Worm (Caenorhabditis elegans) whole organism, mixed stage, embryonic: Measurements from ENCODE around the gene lsy-2.
A peak's percentile ranks its signal among the peaks of the same experiment; 100 is the strongest.

Experiments used
- bed-3 ChIP-seq: fragments of 200-800 bp; sonication (Bioruptor generic); optimal IDR thresholded peaks from 3 replicates; lab custom pipeline; 2018; ENCODE audit warnings: mild to moderate bottlenecking, missing genetic modification characterization, moderate library complexity, missing compliant biosample characterization
- blmp-1 ChIP-seq: fragments of 150-350 bp; optimal IDR thresholded peaks from 2 replicates; lab custom pipeline; 2014; ENCODE audit warnings: missing biosample characterization, missing genetic modification characterization
- ceh-43 ChIP-seq: fragments of 200-800 bp; sonication (Bioruptor generic); optimal IDR thresholded peaks from 2 replicates; lab custom pipeline; 2018; ENCODE audit warnings: mild to moderate bottlenecking, missing genetic modification characterization, moderate library complexity, missing compliant biosample characterization
- ceh-83 ChIP-seq: fragments of 200-800 bp; sonication (Bioruptor generic); optimal IDR thresholded peaks from 2 replicates; lab custom pipeline; 2018; ENCODE audit warnings: mild to moderate bottlenecking, missing genetic modification characterization, missing compliant biosample characterization
- ces-1 ChIP-seq: fragments of 150-350 bp; optimal IDR thresholded peaks from 2 replicates; lab custom pipeline; 2014; ENCODE audit warnings: missing biosample characterization, missing genetic modification reagents, missing genetic modification characterization
- cnd-1 ChIP-seq: fragments of 200-800 bp; sonication (Bioruptor generic); optimal IDR thresholded peaks from 2 replicates; lab custom pipeline; 2018; ENCODE audit warnings: mild to moderate bottlenecking, missing genetic modification characterization, missing compliant biosample characterization
- drap-1 ChIP-seq: fragments of 200-800 bp; sonication (Bioruptor generic); optimal IDR thresholded peaks from 3 replicates; lab custom pipeline; 2018; ENCODE audit warnings: mild to moderate bottlenecking, missing genetic modification characterization, missing compliant biosample characterization
- elt-1 ChIP-seq: sonication (generic microtip); optimal IDR thresholded peaks from 2 replicates; lab custom pipeline; 2017; ENCODE audit warnings: missing genetic modification characterization, mild to moderate bottlenecking, missing compliant biosample characterization, antibody characterized with exemption, moderate library complexity, borderline replicate concordance; ENCODE audit not compliant: insufficient read depth
- elt-3 ChIP-seq: fragments of 150-350 bp; optimal IDR thresholded peaks from 2 replicates; lab custom pipeline; 2014; ENCODE audit warnings: missing biosample characterization, missing genetic modification characterization
- flh-1 ChIP-seq: fragments of 200-800 bp; sonication (Bioruptor generic); optimal IDR thresholded peaks from 2 replicates; lab custom pipeline; 2018; ENCODE audit warnings: mild to moderate bottlenecking, missing genetic modification characterization, moderate library complexity, missing compliant biosample characterization
- ham-2 ChIP-seq: fragments of 200-800 bp; sonication (Bioruptor generic); optimal IDR thresholded peaks from 2 replicates; lab custom pipeline; 2018; ENCODE audit warnings: mild to moderate bottlenecking, missing genetic modification characterization, missing compliant biosample characterization
- hlh-1 ChIP-seq: fragments of 150-350 bp; optimal IDR thresholded peaks from 2 replicates; lab custom pipeline; 2014; ENCODE audit warnings: missing biosample characterization, missing genetic modification reagents, missing genetic modification characterization
- lin-13 ChIP-seq: fragments of 150-350 bp; optimal IDR thresholded peaks from 2 replicates; lab custom pipeline; 2014; ENCODE audit warnings: missing biosample characterization, missing genetic modification characterization
- lin-32 ChIP-seq: fragments of 200-800 bp; sonication (Bioruptor generic); optimal IDR thresholded peaks from 2 replicates; lab custom pipeline; 2018; ENCODE audit warnings: mild to moderate bottlenecking, missing genetic modification characterization, missing compliant biosample characterization
- lsy-2 ChIP-seq: fragments of 150-350 bp; optimal IDR thresholded peaks from 2 replicates; lab custom pipeline; 2014; ENCODE audit warnings: missing biosample characterization, missing genetic modification characterization
- mab-5 ChIP-seq: fragments of 150-350 bp; optimal IDR thresholded peaks from 2 replicates; lab custom pipeline; 2014; ENCODE audit warnings: missing biosample characterization, missing genetic modification characterization
- mep-1 ChIP-seq: fragments of 150-350 bp; optimal IDR thresholded peaks from 2 replicates; lab custom pipeline; 2017; ENCODE audit warnings: missing biosample characterization, missing genetic modification reagents, missing genetic modification characterization, inconsistent platforms
- nhr-12 ChIP-seq: fragments of 150-350 bp; optimal IDR thresholded peaks from 2 replicates; lab custom pipeline; 2014; ENCODE audit warnings: missing biosample characterization, missing genetic modification characterization
- nhr-2 ChIP-seq: fragments of 150-350 bp; optimal IDR thresholded peaks from 2 replicates; lab custom pipeline; 2014; ENCODE audit warnings: missing biosample characterization, missing genetic modification characterization
- nhr-237 ChIP-seq: fragments of 150-350 bp; optimal IDR thresholded peaks from 2 replicates; lab custom pipeline; 2014; ENCODE audit warnings: missing biosample characterization, missing genetic modification characterization
- nhr-28 ChIP-seq: fragments of 150-350 bp; optimal IDR thresholded peaks from 2 replicates; lab custom pipeline; 2014; ENCODE audit warnings: missing biosample characterization, missing genetic modification characterization
- nhr-76 ChIP-seq: sonication (generic microtip); optimal IDR thresholded peaks from 2 replicates; lab custom pipeline; 2017; ENCODE audit warnings: missing biosample characterization, missing genetic modification characterization
- pha-4 ChIP-seq: fragments of 150-350 bp; optimal IDR thresholded peaks from 2 replicates; lab custom pipeline; 2018; ENCODE audit warnings: missing biosample characterization, missing genetic modification reagents, missing genetic modification characterization
- sptf-1 ChIP-seq: sonication (generic microtip); optimal IDR thresholded peaks from 2 replicates; lab custom pipeline; 2017; ENCODE audit warnings: mild to moderate bottlenecking, missing genetic modification characterization, moderate library complexity, missing compliant biosample characterization
- tbx-8 ChIP-seq: fragments of 200-800 bp; sonication (Bioruptor generic); optimal IDR thresholded peaks from 2 replicates; lab custom pipeline; 2018; ENCODE audit warnings: mild to moderate bottlenecking, missing genetic modification characterization, moderate library complexity, missing compliant biosample characterization
- unc-120 ChIP-seq: sonication (generic microtip); optimal IDR thresholded peaks from 2 replicates; lab custom pipeline; 2017; ENCODE audit warnings: missing genetic modification characterization, missing compliant biosample characterization; ENCODE audit not compliant: poor library complexity, severe bottlenecking
- unc-39 ChIP-seq: fragments of 150-350 bp; optimal IDR thresholded peaks from 2 replicates; lab custom pipeline; 2014; ENCODE audit warnings: missing biosample characterization, missing genetic modification characterization
- unc-62 ChIP-seq: fragments of 150-350 bp; optimal IDR thresholded peaks from 2 replicates; lab custom pipeline; 2014; ENCODE audit warnings: missing biosample characterization, missing genetic modification reagents, missing genetic modification characterization
- zip-8 ChIP-seq: fragments of 150-350 bp; optimal IDR thresholded peaks from 2 replicates; lab custom pipeline; 2014; ENCODE audit warnings: missing biosample characterization, missing genetic modification characterization
- ztf-11 ChIP-seq: fragments of 150-350 bp; optimal IDR thresholded peaks from 2 replicates; lab custom pipeline; 2014; ENCODE audit warnings: missing biosample characterization, missing genetic modification characterization

The lsy-2 gene

ce11 chrX:2050212-2050611 is 39.3 kb upstream of the lsy-2 start:
- peak; percentile 92 for TF ChIP-seq unc-62 (GFP tag; lab: Kevin White, UChicago)
- no peak for TF ChIP-seq sptf-1 (tag; lab: Kevin White, UChicago)
- peak; percentile 80 for TF ChIP-seq hlh-1 (tag; lab: Kevin White, UChicago)

DNA sequence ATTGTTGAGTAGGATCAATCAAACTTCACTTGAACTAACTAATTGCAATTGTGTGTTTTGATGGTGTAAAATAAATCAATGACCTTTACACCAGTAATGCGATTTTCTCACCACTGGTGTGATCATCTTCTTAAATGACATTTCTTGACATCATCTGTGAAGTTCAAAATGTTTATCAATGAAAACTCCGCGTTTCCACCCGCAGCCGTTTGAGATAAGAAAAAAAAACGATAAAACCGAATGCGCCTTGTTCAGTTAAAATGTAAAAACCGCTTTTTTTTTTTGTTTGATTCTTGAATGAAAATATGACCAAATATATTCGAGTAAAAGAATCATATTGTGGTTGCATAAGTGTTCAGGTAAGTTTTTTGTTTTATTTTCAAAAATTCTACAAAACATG is 37.9 kb upstream of the lsy-2 start, which contains the start of gene Y102A11A.1:
Y102A11A.1 (plus strand) TSS at position 223 of the 400 bp plus-strand sequence.
- no peak for TF ChIP-seq lin-32 (GFP tag; lab: Kevin White, UChicago)
- TF ChIP-seq nhr-76 (tag; lab: Kevin White, UChicago), result no peak
- no peak for TF ChIP-seq ham-2 (GFP tag; lab: Kevin White, UChicago)
- no peak for TF ChIP-seq lsy-2 (tag; lab: Kevin White, UChicago)
- no peak for TF ChIP-seq elt-1
- TF ChIP-seq mab-5 (tag; lab: Kevin White, UChicago), result no peak
- no peak for TF ChIP-seq zip-8 (tag; lab: Kevin White, UChicago)
- TF ChIP-seq blmp-1 (tag; lab: Kevin White, UChicago), result no peak
- no peak for TF ChIP-seq ceh-83 (GFP tag; lab: Kevin White, UChicago)
- no peak for TF ChIP-seq pha-4 (tag; lab: Kevin White, UChicago)

DNA sequence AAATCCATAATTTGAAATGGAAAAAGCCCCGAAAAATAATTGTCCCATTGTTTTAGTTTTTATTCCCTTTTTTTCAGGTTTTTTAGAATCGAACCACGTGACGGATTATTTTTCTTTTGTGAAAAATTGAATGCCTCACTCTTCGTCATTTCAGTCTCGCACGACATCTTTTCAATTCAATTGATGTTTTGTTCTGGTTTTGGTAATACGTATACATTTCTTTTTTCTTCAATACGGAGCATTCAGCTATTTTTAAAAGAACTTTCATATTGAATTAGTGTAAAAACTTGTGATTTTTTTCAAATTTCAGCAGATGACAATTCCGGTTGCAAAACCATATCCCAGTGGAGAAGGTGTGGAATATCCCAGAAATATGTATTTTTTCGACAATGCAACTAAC is 24.8 kb upstream of the lsy-2 start, which contains the start of gene F49H12.7:
F49H12.7 (plus strand) TSS at position 301 of the 400 bp plus-strand sequence.
- no peak for TF ChIP-seq hlh-1 (tag; lab: Kevin White, UChicago)
- TF ChIP-seq nhr-2 (tag; lab: Kevin White, UChicago), result no peak
- TF ChIP-seq ztf-11 (tag; lab: Kevin White, UChicago), result no peak
- no peak for TF ChIP-seq lin-32 (GFP tag; lab: Kevin White, UChicago)
- TF ChIP-seq sptf-1 (tag; lab: Kevin White, UChicago), result no peak
- no peak for TF ChIP-seq mab-5 (tag; lab: Kevin White, UChicago)
- no peak for TF ChIP-seq nhr-12
- no peak for TF ChIP-seq elt-3 (tag; lab: Kevin White, UChicago)
- TF ChIP-seq bed-3, result no peak
- TF ChIP-seq flh-1 (GFP tag; lab: Kevin White, UChicago), result no peak
- TF ChIP-seq nhr-237 (tag; lab: Kevin White, UChicago), result no peak
- TF ChIP-seq nhr-76 (tag; lab: Kevin White, UChicago), result no peak
- TF ChIP-seq, all 35 proteins: peak for 0

DNA sequence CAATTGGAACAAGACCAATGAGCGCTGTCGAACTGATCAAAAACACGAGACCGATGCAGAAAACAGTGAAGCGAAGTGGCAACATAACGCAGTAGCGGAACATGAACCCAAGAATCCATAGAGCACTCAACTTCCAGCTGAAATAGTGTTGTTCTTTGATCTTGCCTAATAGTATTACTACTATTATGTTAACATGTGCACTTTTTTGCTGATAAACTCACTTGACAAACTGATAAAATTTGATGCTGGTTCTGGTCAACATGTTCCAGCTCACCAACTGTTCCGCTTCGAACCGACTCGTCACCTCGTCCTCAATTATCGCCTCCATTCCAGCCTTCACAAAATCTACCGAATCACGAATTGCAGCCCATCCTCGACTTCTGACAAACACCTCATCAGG is 21.2 kb upstream of the lsy-2 start:
- no peak for TF ChIP-seq unc-39
- TF ChIP-seq ceh-43 (GFP tag; lab: Kevin White, UChicago), result no peak
- no peak for TF ChIP-seq lin-13 (tag; lab: Kevin White, UChicago)
- TF ChIP-seq unc-120 (tag; lab: Kevin White, UChicago), result no peak
- TF ChIP-seq elt-3 (tag; lab: Kevin White, UChicago), result no peak
- TF ChIP-seq, all 35 proteins: peak for 0

DNA sequence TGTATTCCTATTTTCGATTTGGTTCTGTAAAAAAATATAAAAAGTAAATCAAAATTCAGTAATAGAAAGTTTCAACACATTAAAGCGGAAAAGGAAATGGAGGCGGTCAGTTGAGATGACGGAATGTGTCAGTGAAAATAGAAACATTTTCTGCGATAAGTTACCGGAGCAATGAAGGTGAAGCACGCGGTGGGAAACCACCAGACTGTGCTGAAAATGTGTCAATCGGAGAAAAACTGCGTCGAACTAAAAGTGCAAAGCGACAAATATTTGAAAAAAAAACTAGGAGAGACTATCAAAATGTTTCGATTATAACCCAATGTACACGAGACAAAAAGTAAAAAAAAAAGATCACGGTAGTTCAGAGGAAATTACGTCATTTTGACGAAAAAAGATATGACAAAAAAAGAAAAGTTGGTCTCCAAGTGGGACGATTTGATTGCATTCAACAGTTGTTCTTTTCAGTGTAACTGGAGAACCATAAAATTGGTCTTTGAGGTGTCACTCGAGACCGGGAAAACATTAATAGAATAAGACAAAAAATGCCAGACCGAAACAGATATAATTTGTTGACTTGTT is 19.0 kb upstream of the lsy-2 start, which contains the start of gene acl-4:
acl-4 (minus strand) TSS at position 27 of the 579 bp plus-strand sequence.
- TF ChIP-seq lin-32 (GFP tag; lab: Kevin White, UChicago) (no peak), drap-1 (no peak), cnd-1 (tag; lab: Kevin White, UChicago) (no peak), sptf-1 (tag; lab: Kevin White, UChicago) (no peak), nhr-28 (tag; lab: Kevin White, UChicago) (no peak), tbx-8 (GFP tag; lab: Kevin White, UChicago) (no peak), ces-1 (GFP tag; lab: Kevin White, UChicago) (no peak), flh-1 (GFP tag; lab: Kevin White, UChicago) (no peak), pha-4 (tag; lab: Kevin White, UChicago) (no peak), blmp-1 (tag; lab: Kevin White, UChicago) (no peak), bed-3 (no peak), mep-1 (no peak), nhr-2 (tag; lab: Kevin White, UChicago) (no peak), nhr-237 (tag; lab: Kevin White, UChicago) (no peak), unc-120 (tag; lab: Kevin White, UChicago) (no peak), nhr-76 (tag; lab: Kevin White, UChicago) (no peak), lsy-2 (tag; lab: Kevin White, UChicago) (no peak), hlh-1 (tag; lab: Kevin White, UChicago) (no peak), unc-39 (no peak)
